Fruit fly (Drosophila melanogaster): ENCODE data around the gene indra.

indra gene

DNA sequence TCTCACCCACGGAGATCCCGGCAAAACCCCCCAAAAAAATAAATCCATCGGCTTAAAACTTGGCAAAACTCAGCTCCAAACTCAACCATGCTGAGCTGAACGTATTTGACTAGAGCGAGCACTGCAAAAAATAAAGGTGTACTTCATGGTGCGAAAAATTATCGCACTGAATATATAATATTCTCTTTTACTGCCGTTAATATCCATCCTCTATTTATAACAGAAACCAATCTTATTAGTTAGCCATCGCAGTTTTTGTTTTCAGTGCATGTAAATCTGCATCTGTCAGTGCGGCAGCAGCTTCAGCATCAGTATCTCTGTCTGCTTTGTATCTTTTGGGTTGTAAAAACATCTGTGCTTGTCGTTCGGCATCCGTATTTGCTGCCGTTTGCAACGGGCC, 28.7 kb upstream of the indra start (continued):
- TF ChIP-seq H15 (GFP tag; IDR thresholded peaks at IDR 0.05) (no peak), ac (GFP tag; optimal IDR thresholded peaks at IDR 0.05) (no peak), CG14710 (tag; optimal IDR thresholded peaks at IDR 0.05) (no peak), CG10543 (GFP tag; optimal IDR thresholded peaks at IDR 0.05) (no peak), Hr51 (GFP tag; optimal IDR thresholded peaks at IDR 0.05) (peak in 1 of 2 experiments; percentile 52), cg (GFP tag; optimal IDR thresholded peaks at IDR 0.05) (no peak), CG2889 (GFP tag; IDR thresholded peaks at IDR 0.05) (no peak), CG7271 (tag; optimal IDR thresholded peaks at IDR 0.05) (no peak), pros (GFP tag; optimal IDR thresholded peaks at IDR 0.05) (no peak), tgo (GFP tag; IDR thresholded peaks at IDR 0.05) (no peak), CG1602 (GFP tag; optimal IDR thresholded peaks at IDR 0.05) (no peak), Hr3 (GFP tag; optimal IDR thresholded peaks at IDR 0.05) (peak; percentile 10), CG18764 (GFP tag; optimal IDR thresholded peaks at IDR 0.05) (no peak), twi (tag; optimal IDR thresholded peaks at IDR 0.05) (no peak), danr (GFP tag; IDR thresholded peaks at IDR 0.05) (no peak), CG12942 (GFP tag; optimal IDR thresholded peaks at IDR 0.05) (no peak), zen2 (GFP tag; IDR thresholded peaks at IDR 0.05; ENCODE audit: partially characterized antibody) (no peak), Gsc (GFP tag; IDR thresholded peaks at IDR 0.05) (no peak), CTCF (GFP tag; optimal IDR thresholded peaks at IDR 0.05) (no peak), Myb (GFP tag; optimal IDR thresholded peaks at IDR 0.05) (no peak), CG17912 (GFP tag; optimal IDR thresholded peaks at IDR 0.05) (no peak), hkb (optimal IDR thresholded peaks at IDR 0.05) (no peak), hkb (GFP tag; IDR thresholded peaks at IDR 0.05) (peak; percentile 43; the same call in 1 of the 2 replicates), CG32772 (GFP tag; IDR thresholded peaks at IDR 0.05) (no peak), B-H1 (GFP tag; IDR thresholded peaks at IDR 0.05) (no peak), CG6854 (GFP tag; optimal IDR thresholded peaks at IDR 0.05) (no peak), ewg (GFP tag; optimal IDR thresholded peaks at IDR 0.05) (peak; percentile 3), jigr1 (GFP tag; IDR thresholded peaks at IDR 0.05) (no peak), CG10462 (GFP tag; optimal IDR thresholded peaks at IDR 0.05) (no peak), CG12071 (GFP tag; optimal IDR thresholded peaks at IDR 0.05) (no peak), CG1233 (GFP tag; optimal IDR thresholded peaks at IDR 0.05) (no peak), CG4730 (GFP tag; IDR thresholded peaks at IDR 0.05) (no peak), Eip74EF (GFP tag; optimal IDR thresholded peaks at IDR 0.05) (no peak), zf30C (GFP tag; optimal IDR thresholded peaks at IDR 0.05) (no peak), CG5245 (GFP tag; optimal IDR thresholded peaks at IDR 0.05) (no peak), Ada2b (GFP tag; IDR thresholded peaks at IDR 0.05) (peak; percentile 42), unc-4 (GFP tag; IDR thresholded peaks at IDR 0.05; ENCODE audit: partially characterized antibody) (no peak), fd3F (GFP tag; optimal IDR thresholded peaks at IDR 0.05) (no peak), CG17612 (GFP tag; IDR thresholded peaks at IDR 0.05) (no peak), trh (GFP tag; optimal IDR thresholded peaks at IDR 0.05) (no peak), Mad (GFP tag; optimal IDR thresholded peaks at IDR 0.05) (peak; percentile 3), CG9215 (GFP tag; IDR thresholded peaks at IDR 0.05) (no peak), wor (GFP tag; IDR thresholded peaks at IDR 0.05) (no peak), lmd (GFP tag; IDR thresholded peaks at IDR 0.05) (peak; percentile 8; the same call in 1 of the 2 replicates), CG1603 (tag; optimal IDR thresholded peaks at IDR 0.05) (peak; percentile 64), CG31441 (GFP tag; IDR thresholded peaks at IDR 0.05) (0 out of 2 replicates have a peak, but pooled peaks have one; percentile 19), Kr (GFP tag; optimal IDR thresholded peaks at IDR 0.05) (no peak), CG9876 (GFP tag; optimal IDR thresholded peaks at IDR 0.05) (no peak), Rfx (GFP tag; IDR thresholded peaks at IDR 0.05) (no peak), jing (GFP tag; optimal IDR thresholded peaks at IDR 0.05) (no peak), CG34422 (GFP tag; IDR thresholded peaks at IDR 0.05) (0 out of 3 replicates have a peak, but pooled peaks have one; percentile 42), CG3407 (GFP tag; optimal IDR thresholded peaks at IDR 0.05) (no peak), Dp (GFP tag; optimal IDR thresholded peaks at IDR 0.05) (no peak)

Measured in whole organism, embryonic.